Worm (Caenorhabditis elegans) whole organism, early embryonic: ENCODE measurements around the gene C37E2.10.

Source experiments
- B0310.2 ChIP-seq: sonication (generic microtip); optimal IDR thresholded peaks from 2 replicates; lab custom pipeline; 2016; ENCODE audit warnings: mild to moderate bottlenecking, missing genetic modification characterization, missing compliant biosample characterization
- F13C5.2 ChIP-seq: sonication (generic microtip); optimal IDR thresholded peaks from 2 replicates; lab custom pipeline; 2017; ENCODE audit warnings: mild to moderate bottlenecking, missing genetic modification characterization, inconsistent platforms, missing compliant biosample characterization
- aly-1 ChIP-seq: sonication (generic microtip); optimal IDR thresholded peaks from 2 replicates; lab custom pipeline; 2016; ENCODE audit warnings: missing genetic modification characterization, missing compliant biosample characterization
- ama-1 ChIP-seq: fragments of 150-350 bp; optimal IDR thresholded peaks from 2 replicates; lab custom pipeline; 2014
- ets-7 ChIP-seq: sonication (generic microtip); optimal IDR thresholded peaks from 2 replicates; lab custom pipeline; 2016; ENCODE audit warnings: missing genotype, missing genetic modification characterization, missing compliant biosample characterization
- hmbx-1 ChIP-seq: sonication (generic microtip); optimal IDR thresholded peaks from 2 replicates; lab custom pipeline; 2016; ENCODE audit warnings: mild to moderate bottlenecking, missing genetic modification characterization, missing compliant biosample characterization

DNA sequence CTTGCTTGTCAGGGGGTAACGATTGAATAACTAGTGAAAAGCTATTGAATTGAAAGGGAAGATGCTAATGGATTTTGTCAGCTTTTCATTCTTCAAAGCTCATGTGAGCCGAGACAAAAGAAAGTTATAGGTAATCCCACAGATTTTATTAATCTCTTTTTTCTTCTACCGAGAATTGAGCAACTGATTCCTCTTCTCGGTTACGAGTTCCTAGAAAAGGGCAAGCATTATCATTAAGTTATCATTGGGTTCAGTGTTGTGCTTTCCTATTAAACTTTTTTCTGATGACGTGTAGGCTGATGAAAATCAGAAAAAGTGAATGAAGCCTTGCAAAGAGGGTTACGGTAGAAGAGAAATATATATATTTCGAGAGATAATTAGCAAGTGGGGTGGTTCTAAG, 6.8 kb downstream of the C37E2.10 start:
- TF ChIP-seq B0310.2 (tag; lab: Kevin White, UChicago), result no peak
- no peak for TF ChIP-seq F13C5.2 (tag; lab: Kevin White, UChicago)
- TF ChIP-seq ama-1 (lab: Kevin White, UChicago), result no peak
- TF ChIP-seq aly-1 (tag; lab: Kevin White, UChicago), result no peak
- no peak for TF ChIP-seq ets-7 (tag; lab: Kevin White, UChicago)
- no peak for TF ChIP-seq hmbx-1
